Worm (Caenorhabditis elegans) whole organism, young adult: ENCODE measurements around the gene K09E9.7.

Experiments used
- F22D6.2 ChIP-seq: sonication (generic microtip); optimal IDR thresholded peaks from 2 replicates; lab custom pipeline; 2016; ENCODE audit warnings: mild to moderate bottlenecking, missing genetic modification characterization, missing compliant biosample characterization
- F23B12.7 ChIP-seq: sonication (generic microtip); optimal IDR thresholded peaks from 2 replicates; lab custom pipeline; 2017; ENCODE audit warnings: missing genetic modification characterization, mild to moderate bottlenecking, missing compliant biosample characterization, antibody characterized with exemption, moderate library complexity; ENCODE audit not compliant: insufficient read depth
- F49E8.2 ChIP-seq: sonication (generic microtip); optimal IDR thresholded peaks from 3 replicates; lab custom pipeline; 2017; ENCODE audit warnings: missing genetic modification characterization, mild to moderate bottlenecking, missing compliant biosample characterization, antibody characterized with exemption, moderate library complexity; ENCODE audit not compliant: insufficient read depth
- F57A8.1 ChIP-seq: fragments of 200-800 bp; sonication (Bioruptor generic); optimal IDR thresholded peaks from 2 replicates; lab custom pipeline; 2018; ENCODE audit warnings: mild to moderate bottlenecking, missing genetic modification characterization, moderate library complexity, missing compliant biosample characterization
- F57C9.4 ChIP-seq: sonication (generic microtip); optimal IDR thresholded peaks from 2 replicates; lab custom pipeline; 2017; ENCODE audit warnings: mild to moderate bottlenecking, missing genetic modification characterization, missing compliant biosample characterization
- K12H6.12 ChIP-seq: fragments of 200-800 bp; sonication (Bioruptor generic); optimal IDR thresholded peaks from 2 replicates; lab custom pipeline; 2018; ENCODE audit warnings: mild to moderate bottlenecking, missing genetic modification characterization, missing compliant biosample characterization
- T26A5.8 ChIP-seq: sonication (generic microtip); optimal IDR thresholded peaks from 2 replicates; lab custom pipeline; 2016; ENCODE audit warnings: missing genetic modification characterization, missing compliant biosample characterization
- Y53G8AR.9 ChIP-seq: fragments of 200-800 bp; sonication (Bioruptor generic); conservative IDR thresholded peaks from 2 replicates; pipeline ENCODE4 v1.3.6; 2022; ENCODE audit warnings: missing genetic modification reagents, missing genetic modification characterization, missing compliant biosample characterization
- Y56A3A.18 ChIP-seq: fragments of 200-800 bp; sonication (Bioruptor generic); IDR thresholded peaks from 2 replicates; pipeline ENCODE4 v1.3.6; 2022; ENCODE audit warnings: missing genetic modification reagents, missing genetic modification characterization, missing compliant biosample characterization
- Y79H2A.3 ChIP-seq: fragments of 200-800 bp; sonication (Bioruptor generic); conservative IDR thresholded peaks from 2 replicates; pipeline ENCODE4 v1.3.6; 2022; ENCODE audit warnings: missing genetic modification reagents, missing genetic modification characterization, missing compliant biosample characterization
- Y95B8A.8 ChIP-seq: fragments of 200-800 bp; sonication (Bioruptor generic); IDR thresholded peaks from 2 replicates; pipeline ENCODE4 v1.3.6; 2022; ENCODE audit warnings: missing genetic modification reagents, missing genetic modification characterization, missing compliant biosample characterization
- ZK185.1 ChIP-seq: sonication (generic microtip); optimal IDR thresholded peaks from 2 replicates; lab custom pipeline; 2016; ENCODE audit warnings: mild to moderate bottlenecking, missing genetic modification characterization, missing compliant biosample characterization; ENCODE audit not compliant: poor library complexity, severe bottlenecking
- ceh-40 ChIP-seq: fragments of 200-800 bp; sonication (Bioruptor generic); IDR thresholded peaks from 2 replicates; pipeline ENCODE4 v1.3.6; 2022; ENCODE audit warnings: missing genetic modification characterization, missing compliant biosample characterization
- ceh-58 ChIP-seq: fragments of 200-800 bp; sonication (Bioruptor generic); IDR thresholded peaks from 2 replicates; pipeline ENCODE4 v1.3.6; 2022; ENCODE audit warnings: missing genetic modification characterization, missing compliant biosample characterization
- gei-17 ChIP-seq: fragments of 200-800 bp; sonication (Bioruptor generic); optimal IDR thresholded peaks from 2 replicates; lab custom pipeline; 2018; ENCODE audit warnings: mild to moderate bottlenecking, missing genetic modification characterization, missing compliant biosample characterization
- hlh-26 ChIP-seq: fragments of 200-800 bp; sonication (Bioruptor generic); conservative IDR thresholded peaks from 2 replicates; pipeline ENCODE4 v1.3.6; 2022; ENCODE audit warnings: missing genetic modification reagents, missing genetic modification characterization, missing compliant biosample characterization
- hmg-1.2 ChIP-seq: fragments of 200-800 bp; sonication (Bioruptor generic); IDR thresholded peaks from 2 replicates; pipeline ENCODE4 v1.3.6; 2022; ENCODE audit warnings: missing genetic modification reagents, missing genetic modification characterization, missing compliant biosample characterization
- hrde-1 ChIP-seq: sonication (generic microtip); optimal IDR thresholded peaks from 2 replicates; lab custom pipeline; 2016; ENCODE audit warnings: missing genetic modification characterization, mild to moderate bottlenecking, missing compliant biosample characterization, moderate library complexity, missing genotype, missing genetic modification reagents, borderline replicate concordance
- lir-1 ChIP-seq: fragments of 200-800 bp; sonication (Bioruptor generic); conservative IDR thresholded peaks from 2 replicates; pipeline ENCODE4 v1.3.6; 2022; ENCODE audit warnings: missing genetic modification reagents, missing genetic modification characterization, missing compliant biosample characterization
- madf-6 ChIP-seq: fragments of 200-800 bp; sonication (Bioruptor generic); IDR thresholded peaks from 2 replicates; pipeline ENCODE4 v1.3.6; 2022; ENCODE audit warnings: missing genetic modification reagents, missing genetic modification characterization, missing compliant biosample characterization
- mxl-1 ChIP-seq: sonication (generic microtip); optimal IDR thresholded peaks from 2 replicates; lab custom pipeline; 2016; ENCODE audit warnings: missing genetic modification characterization, missing compliant biosample characterization
- nfyb-1 ChIP-seq: fragments of 200-800 bp; sonication (Bioruptor generic); IDR thresholded peaks from 2 replicates; pipeline ENCODE4 v1.3.6; 2022; ENCODE audit warnings: missing genetic modification reagents, missing genetic modification characterization, missing compliant biosample characterization
- rcor-1 ChIP-seq: fragments of 200-800 bp; sonication (Bioruptor generic); IDR thresholded peaks from 2 replicates; pipeline ENCODE4 v1.3.6; 2022; ENCODE audit warnings: missing genetic modification reagents, missing genetic modification characterization, missing compliant biosample characterization
- sdz-38 ChIP-seq: sonication (generic microtip); optimal IDR thresholded peaks from 2 replicates; lab custom pipeline; 2016; ENCODE audit warnings: missing genotype, missing genetic modification characterization, missing compliant biosample characterization
- snpc-4 ChIP-seq, 5 experiments: fragments of 150-350 bp in 1 of 5; sonication (generic microtip) in 4 of 5; optimal IDR thresholded peaks; 2 replicates each; lab custom pipeline; 2014 to 2018; ENCODE audit warnings: missing genetic modification characterization in 5 of 5, missing biosample characterization in 3 of 5, antibody characterized with exemption in 2 of 5, mild to moderate bottlenecking in 2 of 5, missing compliant biosample characterization in 2 of 5, missing genotype in 2 of 5, moderate library complexity in 2 of 5, missing genetic modification reagents in 1 of 5
- somi-1 ChIP-seq: fragments of 200-800 bp; sonication (Bioruptor generic); optimal IDR thresholded peaks from 2 replicates; lab custom pipeline; 2018; ENCODE audit warnings: mild to moderate bottlenecking, missing genetic modification characterization, missing compliant biosample characterization
- xnd-1 ChIP-seq: sonication (generic microtip); optimal IDR thresholded peaks from 2 replicates; lab custom pipeline; 2016; ENCODE audit warnings: missing genotype, missing genetic modification reagents, missing genetic modification characterization, missing compliant biosample characterization
- zfh-2 ChIP-seq: fragments of 200-800 bp; sonication (Bioruptor generic); conservative IDR thresholded peaks from 2 replicates; pipeline ENCODE4 v1.3.6; 2022; ENCODE audit warnings: missing genetic modification reagents, missing genetic modification characterization, missing compliant biosample characterization
- ztf-18 ChIP-seq: sonication (generic microtip); optimal IDR thresholded peaks from 2 replicates; lab custom pipeline; 2016; ENCODE audit warnings: missing genotype, mild to moderate bottlenecking, missing genetic modification characterization, missing compliant biosample characterization
- ztf-28 ChIP-seq: fragments of 200-800 bp; sonication (Bioruptor generic); IDR thresholded peaks from 2 replicates; pipeline ENCODE4 v1.3.6; 2022; ENCODE audit warnings: missing genetic modification reagents, missing genetic modification characterization, missing compliant biosample characterization

The K09E9.7 gene

DNA sequence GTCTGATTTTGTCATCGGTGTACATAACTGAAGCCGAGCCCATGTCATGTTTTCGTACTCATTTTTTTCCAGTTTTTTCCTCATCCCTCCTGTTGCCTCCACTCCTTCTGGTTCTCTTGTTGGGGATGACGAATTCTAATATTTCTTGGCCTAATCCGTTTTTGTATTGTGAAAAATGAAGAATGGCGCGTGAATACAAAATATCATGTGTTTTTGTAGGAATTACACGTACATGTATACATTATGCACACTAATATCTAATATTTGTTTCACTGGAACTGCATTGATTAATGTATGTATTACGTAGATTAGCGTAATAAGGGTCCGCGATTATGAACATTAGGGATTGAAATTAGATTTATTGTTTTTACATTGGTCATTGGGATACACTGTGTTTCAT, 14.9 kb downstream of the K09E9.7 start:
- TF ChIP-seq ztf-28 (GFP tag; lab: Robert Waterston, UW) (no peak), K12H6.12 (tag; lab: Kevin White, UChicago) (no peak), Y56A3A.18 (no peak), nfyb-1 (GFP tag; lab: Robert Waterston, UW) (no peak), ztf-18 (no peak), madf-6 (GFP tag; lab: Robert Waterston, UW) (no peak), snpc-4 (GFP tag; optimal IDR thresholded peaks at IDR 0.05; lab: Kevin White, UChicago) (no peak), snpc-4 (tag; optimal IDR thresholded peaks at IDR 0.05; lab: Kevin White, UChicago) (no peak), xnd-1 (tag; lab: Kevin White, UChicago) (no peak), Y79H2A.3 (GFP tag; lab: Robert Waterston, UW) (no peak), hrde-1 (tag; lab: Kevin White, UChicago) (no peak), T26A5.8 (tag; lab: Kevin White, UChicago) (no peak), hmg-1.2 (GFP tag; lab: Robert Waterston, UW) (no peak)

DNA sequence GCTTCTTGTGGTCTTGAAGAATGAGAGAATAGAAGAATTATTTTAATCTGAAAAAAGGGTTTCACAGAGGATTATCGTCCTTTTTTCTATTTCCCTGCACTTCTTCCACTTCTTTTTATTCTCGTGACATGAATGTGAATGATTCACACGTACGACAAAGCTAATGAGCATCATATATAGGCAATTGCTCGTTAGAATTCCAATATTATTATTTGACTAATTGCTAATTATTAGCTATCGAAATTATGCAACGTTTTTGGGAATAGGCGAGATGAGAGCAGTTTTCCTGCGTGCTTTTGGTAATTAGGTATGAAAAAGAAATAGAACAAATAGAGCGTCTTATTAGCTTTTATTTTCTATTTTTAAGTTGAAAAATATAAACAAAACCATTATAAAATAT, 17.1 kb downstream of the K09E9.7 start:
- TF ChIP-seq Y95B8A.8 (GFP tag; lab: Robert Waterston, UW), result no peak
- TF ChIP-seq mxl-1 (tag; lab: Kevin White, UChicago), result no peak
- TF ChIP-seq F57A8.1, result no peak
- no peak for TF ChIP-seq lir-1 (GFP tag; lab: Robert Waterston, UW)
- TF ChIP-seq Y79H2A.3 (GFP tag; lab: Robert Waterston, UW), result no peak
- no peak for TF ChIP-seq ceh-58
- no peak for TF ChIP-seq F57C9.4 (tag; lab: Kevin White, UChicago)
- TF ChIP-seq rcor-1 (GFP tag; lab: Robert Waterston, UW), result no peak
- no peak for TF ChIP-seq F23B12.7 (tag; lab: Kevin White, UChicago)
- TF ChIP-seq somi-1, result no peak

- no peak for TF ChIP-seq F49E8.2 (tag; lab: Kevin White, UChicago)
- TF ChIP-seq ZK185.1 (tag; lab: Kevin White, UChicago), result no peak
- TF ChIP-seq ceh-40, result no peak
- no peak for TF ChIP-seq gei-17 (GFP tag; lab: Kevin White, UChicago)
- no peak for TF ChIP-seq Y53G8AR.9 (GFP tag; lab: Robert Waterston, UW)
- TF ChIP-seq sdz-38 (tag; lab: Kevin White, UChicago), result no peak
- no peak for TF ChIP-seq F57C9.4 (tag; lab: Kevin White, UChicago)
- TF ChIP-seq F22D6.2 (tag; lab: Kevin White, UChicago), result no peak
Observed at ce11 chrX:15659561-15659960, 18.9 kb downstream of the K09E9.7 start.

- no peak for TF ChIP-seq hlh-26
- no peak for TF ChIP-seq snpc-4 (GFP tag; optimal IDR thresholded peaks at IDR 0.05; lab: Kevin White, UChicago)
- TF ChIP-seq snpc-4 (tag; optimal IDR thresholded peaks at IDR 0.05; lab: Kevin White, UChicago), result peak in 2 of 4 experiments; percentile 88 to 89
Observed at ce11 chrX:15663740-15664139, 23.0 kb downstream of the K09E9.7 start.

ce11 chrX:15666169-15666811, 25.6 kb downstream of the K09E9.7 start, which contains the start of gene pcdr-1:
TSS of gene pcdr-1 (plus strand) at chrX:15666761.
- TF ChIP-seq zfh-2 (GFP tag; lab: Robert Waterston, UW) (peak; percentile 39; the same call in 1 of the 2 replicates), hlh-26 (no peak)
